Fruit fly (Drosophila melanogaster) whole organism: ENCODE data around the gene xit.

Experiments
- CG8478 ChIP-seq: fragments of >200 bp; optimal IDR thresholded peaks from 2 replicates; lab custom pipeline; 2018; ENCODE audit warnings: inconsistent platforms
- Dll ChIP-seq: fragments of >200 bp; optimal IDR thresholded peaks from 2 replicates; lab custom pipeline; 2017
- EcR ChIP-seq, 2 experiments: fragments of >200 bp; optimal IDR thresholded peaks; 2 replicates each; lab custom pipeline; 2017; ENCODE audit warnings: missing biosample characterization in 2 of 2, missing genetic modification characterization in 2 of 2, missing genetic modification reagents in 2 of 2
- pan ChIP-seq: fragments of >200 bp; optimal IDR thresholded peaks from 2 replicates; lab custom pipeline; 2017
- usp ChIP-seq: fragments of >200 bp; optimal IDR thresholded peaks from 2 replicates; lab custom pipeline; 2017; ENCODE audit warnings: missing biosample characterization, missing genetic modification characterization, mixed read lengths

DNA sequence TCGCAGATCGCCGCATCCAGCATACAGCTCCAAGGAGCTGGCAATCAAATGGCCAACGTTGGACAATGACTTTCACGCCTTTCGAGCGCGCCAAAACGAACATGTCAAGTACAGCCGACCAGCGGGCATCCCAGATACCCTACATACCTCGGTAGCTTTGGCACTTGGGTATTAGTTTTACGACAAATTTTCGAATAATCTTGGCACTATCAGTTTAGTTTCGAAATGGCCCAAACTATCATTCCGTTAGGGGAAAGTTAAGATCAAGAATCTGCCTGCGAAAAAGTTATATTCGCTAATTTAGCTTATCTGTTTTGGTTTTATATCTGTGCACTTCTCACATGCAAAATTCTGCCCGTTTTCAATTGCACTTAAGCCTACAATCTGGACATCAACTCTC is 42.0 kb upstream of the xit start:
- no peak for TF ChIP-seq usp (GFP tag; lab: Kevin White, UChicago)
- TF ChIP-seq Dll: no peak
- TF ChIP-seq EcR (GFP tag; optimal IDR thresholded peaks at IDR 0.05; lab: Kevin White, UChicago): no peak
- TF ChIP-seq pan (lab: Kevin White, UChicago): no peak
- TF ChIP-seq CG8478 (lab: Kevin White, UChicago): no peak
